Worm (Caenorhabditis elegans): ENCODE data around the gene T05A8.8.

DNA sequence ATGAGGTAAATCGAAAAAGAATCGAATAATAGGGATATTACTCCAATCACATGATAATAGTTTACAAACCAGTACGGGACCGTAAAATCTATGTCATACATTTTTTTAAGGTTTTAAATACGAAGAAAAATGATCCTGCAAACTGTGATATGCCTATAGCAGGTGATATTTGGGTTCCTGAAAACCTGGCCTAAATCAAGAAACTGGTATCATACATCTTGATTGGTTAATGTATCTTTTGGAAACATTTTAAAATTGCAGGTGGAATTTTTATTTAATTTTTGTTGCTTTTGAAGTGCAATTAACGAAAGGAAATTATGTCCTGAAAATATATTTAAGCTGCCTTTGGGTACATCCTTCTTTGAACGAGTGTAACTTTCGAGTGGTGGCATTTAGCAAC is 36.2 kb upstream of the T05A8.8 start, which contains the start of gene sri-61:
- no peak for TF ChIP-seq unc-39 (tag; optimal IDR thresholded peaks at IDR 0.05)
- TF ChIP-seq unc-62 (GFP tag; optimal IDR thresholded peaks at IDR 0.05), result no peak
- TF ChIP-seq snpc-4 (tag; optimal IDR thresholded peaks at IDR 0.05), result no peak
- no peak for TF ChIP-seq lin-39 (tag; optimal IDR thresholded peaks at IDR 0.05)
- TF ChIP-seq ztf-11 (tag; optimal IDR thresholded peaks at IDR 0.05), result no peak
- no peak for TF ChIP-seq skn-1 (tag; optimal IDR thresholded peaks at IDR 0.05)
- no peak for TF ChIP-seq nhr-237 (tag; optimal IDR thresholded peaks at IDR 0.05)
- TF ChIP-seq peb-1 (tag; optimal IDR thresholded peaks at IDR 0.05), result no peak
- no peak for TF ChIP-seq ceh-82 (tag; optimal IDR thresholded peaks at IDR 0.05)
- no peak for TF ChIP-seq nhr-25 (tag; optimal IDR thresholded peaks at IDR 0.05)
- no peak for TF ChIP-seq ZK546.5 (tag; optimal IDR thresholded peaks at IDR 0.05)
- TF ChIP-seq lin-13 (GFP tag; optimal IDR thresholded peaks at IDR 0.05), result no peak

Data from whole organism, L2 larva.